Fruit fly (Drosophila melanogaster) whole organism, pupa: Measurements from ENCODE around the gene REPTOR.
A peak's percentile ranks its signal among the peaks of the same experiment; 100 is the strongest.

Experiments used
- CG13204 ChIP-seq: fragments of 200-800 bp; sonication (Bioruptor generic); optimal IDR thresholded peaks from 2 replicates; lab custom pipeline; 2018; ENCODE audit warnings: missing biosample characterization, mild to moderate bottlenecking, missing genetic modification characterization, moderate library complexity
- D1 ChIP-seq: fragments of 200-800 bp; sonication (Bioruptor generic); optimal IDR thresholded peaks from 2 replicates; lab custom pipeline; 2018; ENCODE audit warnings: missing biosample characterization, mild to moderate bottlenecking, missing genetic modification characterization, moderate library complexity

- TF ChIP-seq D1, result no peak
- peak; percentile 48 for TF ChIP-seq CG13204 (GFP tag; lab: Kevin White, UChicago)
Measured at dm6 chr3R:24603399-24604131, 20.9 kb upstream of the REPTOR start.
